Worm (Caenorhabditis elegans) whole organism, late embryonic: Measurements from ENCODE around the gene nsph-4.3.

Source experiments
- C38D4.7 ChIP-seq: fragments of 200-800 bp; sonication (Bioruptor generic); optimal IDR thresholded peaks from 2 replicates; lab custom pipeline; 2018; ENCODE audit warnings: mild to moderate bottlenecking, missing genetic modification characterization, moderate library complexity, missing compliant biosample characterization
- F13H6.1 ChIP-seq: sonication (generic microtip); optimal IDR thresholded peaks from 2 replicates; lab custom pipeline; 2016; ENCODE audit warnings: missing genetic modification characterization, missing compliant biosample characterization
- K02D7.2 ChIP-seq: sonication (generic microtip); optimal IDR thresholded peaks from 2 replicates; lab custom pipeline; 2017; ENCODE audit warnings: mild to moderate bottlenecking, missing genetic modification characterization, missing compliant biosample characterization
- T23F11.4 ChIP-seq: fragments of 200-800 bp; sonication (Bioruptor generic); optimal IDR thresholded peaks from 2 replicates; lab custom pipeline; 2018; ENCODE audit warnings: mild to moderate bottlenecking, missing genetic modification characterization, missing compliant biosample characterization
- ahr-1 ChIP-seq: sonication (generic microtip); optimal IDR thresholded peaks from 2 replicates; lab custom pipeline; 2016; ENCODE audit warnings: missing genetic modification characterization, missing compliant biosample characterization
- ama-1 ChIP-seq: fragments of 150-350 bp; optimal IDR thresholded peaks from 2 replicates; lab custom pipeline; 2014
- ceh-19 ChIP-seq: fragments of 200-800 bp; sonication (Bioruptor generic); optimal IDR thresholded peaks from 2 replicates; lab custom pipeline; 2018; ENCODE audit warnings: mild to moderate bottlenecking, missing genetic modification characterization, missing compliant biosample characterization
- ceh-2 ChIP-seq: sonication (generic microtip); optimal IDR thresholded peaks from 2 replicates; lab custom pipeline; 2016; ENCODE audit warnings: missing genotype, missing genetic modification characterization, missing compliant biosample characterization
- ceh-22 ChIP-seq: sonication (generic microtip); optimal IDR thresholded peaks from 2 replicates; lab custom pipeline; 2017; ENCODE audit warnings: missing biosample characterization, missing genetic modification characterization
- ceh-24 ChIP-seq: sonication (generic microtip); optimal IDR thresholded peaks from 2 replicates; lab custom pipeline; 2016; ENCODE audit warnings: mild to moderate bottlenecking, missing genetic modification characterization, missing compliant biosample characterization
- ceh-45 ChIP-seq: fragments of 200-800 bp; sonication (Bioruptor generic); IDR thresholded peaks from 2 replicates; pipeline ENCODE4 v1.3.6; 2022; ENCODE audit warnings: missing genetic modification reagents, missing genetic modification characterization, missing compliant biosample characterization
- ceh-48 ChIP-seq: sonication (generic microtip); optimal IDR thresholded peaks from 2 replicates; lab custom pipeline; 2016; ENCODE audit warnings: missing genetic modification characterization, inconsistent platforms, missing compliant biosample characterization
- ceh-6 ChIP-seq: fragments of 200-800 bp; sonication (Bioruptor generic); optimal IDR thresholded peaks from 2 replicates; lab custom pipeline; 2018; ENCODE audit warnings: mild to moderate bottlenecking, missing genetic modification characterization, missing compliant biosample characterization
- ceh-9 ChIP-seq: sonication (generic microtip); optimal IDR thresholded peaks from 2 replicates; lab custom pipeline; 2016; ENCODE audit warnings: mild to moderate bottlenecking, missing genetic modification characterization, inconsistent platforms, missing compliant biosample characterization
- che-1 ChIP-seq: sonication (generic microtip); optimal IDR thresholded peaks from 2 replicates; lab custom pipeline; 2016; ENCODE audit warnings: mild to moderate bottlenecking, missing genetic modification characterization, missing compliant biosample characterization
- dmd-4 ChIP-seq: sonication (generic microtip); optimal IDR thresholded peaks from 2 replicates; lab custom pipeline; 2016; ENCODE audit warnings: borderline replicate concordance, missing genetic modification characterization, missing compliant biosample characterization
- dve-1 ChIP-seq: sonication (generic microtip); optimal IDR thresholded peaks from 2 replicates; lab custom pipeline; 2017; ENCODE audit warnings: antibody characterized with exemption, mild to moderate bottlenecking, missing genetic modification characterization, missing compliant biosample characterization
- elt-4 ChIP-seq: sonication (generic microtip); optimal IDR thresholded peaks from 2 replicates; lab custom pipeline; 2016; ENCODE audit warnings: missing genetic modification characterization, missing compliant biosample characterization
- ets-4 ChIP-seq: sonication (generic microtip); optimal IDR thresholded peaks from 2 replicates; lab custom pipeline; 2016; ENCODE audit warnings: missing genetic modification characterization, missing compliant biosample characterization
- eyg-1 ChIP-seq: sonication (generic microtip); optimal IDR thresholded peaks from 2 replicates; lab custom pipeline; 2016; ENCODE audit warnings: missing genotype, missing genetic modification characterization, missing compliant biosample characterization
- fax-1 ChIP-seq: sonication (generic microtip); optimal IDR thresholded peaks from 2 replicates; lab custom pipeline; 2016; ENCODE audit warnings: missing genotype, missing genetic modification characterization, missing compliant biosample characterization
- fkh-10 ChIP-seq: fragments of 150-350 bp; optimal IDR thresholded peaks from 2 replicates; lab custom pipeline; 2014; ENCODE audit warnings: missing biosample characterization, missing genetic modification reagents, missing genetic modification characterization
- fkh-6 ChIP-seq: sonication (generic microtip); optimal IDR thresholded peaks from 2 replicates; lab custom pipeline; 2016; ENCODE audit warnings: missing genetic modification characterization, missing compliant biosample characterization
- gmeb-2 ChIP-seq: sonication (generic microtip); optimal IDR thresholded peaks from 2 replicates; lab custom pipeline; 2016; ENCODE audit warnings: missing genetic modification characterization, inconsistent platforms, missing compliant biosample characterization
- hlh-13 ChIP-seq: fragments of 200-800 bp; sonication (Bioruptor generic); optimal IDR thresholded peaks from 2 replicates; lab custom pipeline; 2018; ENCODE audit warnings: mild to moderate bottlenecking, missing genetic modification characterization, missing compliant biosample characterization
- hlh-15 ChIP-seq: sonication (generic microtip); optimal IDR thresholded peaks from 2 replicates; lab custom pipeline; 2016; ENCODE audit warnings: missing genetic modification characterization, missing compliant biosample characterization
- hlh-6 ChIP-seq: sonication (generic microtip); optimal IDR thresholded peaks from 2 replicates; lab custom pipeline; 2016; ENCODE audit warnings: missing genotype, missing genetic modification characterization, missing compliant biosample characterization
- hlh-8 ChIP-seq: sonication (generic microtip); optimal IDR thresholded peaks from 2 replicates; lab custom pipeline; 2016; ENCODE audit warnings: missing genotype, missing genetic modification characterization, missing compliant biosample characterization
- madf-2 ChIP-seq: sonication (generic microtip); optimal IDR thresholded peaks from 2 replicates; lab custom pipeline; 2017; ENCODE audit warnings: missing genetic modification characterization, missing compliant biosample characterization
- mec-3 ChIP-seq: sonication (generic microtip); optimal IDR thresholded peaks from 2 replicates; lab custom pipeline; 2016; ENCODE audit warnings: borderline replicate concordance, missing genetic modification characterization, missing compliant biosample characterization
- nfya-1 ChIP-seq: sonication (generic microtip); optimal IDR thresholded peaks from 2 replicates; lab custom pipeline; 2017; ENCODE audit warnings: missing genetic modification characterization, mild to moderate bottlenecking, missing compliant biosample characterization, antibody characterized with exemption, moderate library complexity
- nhr-232 ChIP-seq: sonication (generic microtip); optimal IDR thresholded peaks from 2 replicates; lab custom pipeline; 2016; ENCODE audit warnings: missing genetic modification characterization, missing compliant biosample characterization
- npax-4 ChIP-seq: sonication (generic microtip); optimal IDR thresholded peaks from 2 replicates; lab custom pipeline; 2016; ENCODE audit warnings: missing genetic modification characterization, missing compliant biosample characterization
- pag-3 ChIP-seq: sonication (generic microtip); optimal IDR thresholded peaks from 2 replicates; lab custom pipeline; 2016; ENCODE audit warnings: missing compliant biosample characterization, missing genetic modification characterization, borderline replicate concordance
- pat-9 ChIP-seq: fragments of 200-800 bp; sonication (Bioruptor generic); optimal IDR thresholded peaks from 2 replicates; lab custom pipeline; 2018; ENCODE audit warnings: mild to moderate bottlenecking, missing genetic modification characterization, moderate library complexity, missing compliant biosample characterization
- pax-1 ChIP-seq: fragments of 150-350 bp; optimal IDR thresholded peaks from 2 replicates; lab custom pipeline; 2014; ENCODE audit warnings: missing biosample characterization, missing genetic modification characterization
- pha-2 ChIP-seq: sonication (generic microtip); optimal IDR thresholded peaks from 2 replicates; lab custom pipeline; 2017; ENCODE audit warnings: mild to moderate bottlenecking, missing genetic modification characterization, missing compliant biosample characterization
- pqm-1 ChIP-seq: sonication (generic microtip); optimal IDR thresholded peaks from 2 replicates; lab custom pipeline; 2016; ENCODE audit warnings: missing genetic modification characterization, missing compliant biosample characterization
- pros-1 ChIP-seq: fragments of 150-350 bp; optimal IDR thresholded peaks from 2 replicates; lab custom pipeline; 2014; ENCODE audit warnings: missing biosample characterization, missing genetic modification reagents, missing genetic modification characterization
- rnt-1 ChIP-seq: sonication (generic microtip); optimal IDR thresholded peaks from 2 replicates; lab custom pipeline; 2016; ENCODE audit warnings: missing genetic modification characterization, missing compliant biosample characterization
- sdc-2 ChIP-seq: sonication (generic microtip); optimal IDR thresholded peaks from 2 replicates; lab custom pipeline; 2016; ENCODE audit warnings: missing genotype, missing genetic modification characterization, missing compliant biosample characterization
- sox-2 ChIP-seq: fragments of 200-800 bp; sonication (Bioruptor generic); IDR thresholded peaks from 2 replicates; pipeline ENCODE4 v1.3.6; 2022; ENCODE audit warnings: missing genetic modification reagents, missing genetic modification characterization, missing compliant biosample characterization
- syd-9 ChIP-seq: sonication (generic microtip); optimal IDR thresholded peaks from 2 replicates; lab custom pipeline; 2016; ENCODE audit warnings: mild to moderate bottlenecking, missing genetic modification characterization, moderate library complexity, missing compliant biosample characterization
- ttx-3 ChIP-seq: sonication (generic microtip); optimal IDR thresholded peaks from 2 replicates; lab custom pipeline; 2016; ENCODE audit warnings: missing genetic modification reagents, missing genetic modification characterization, missing compliant biosample characterization
- unc-86 ChIP-seq: sonication (generic microtip); optimal IDR thresholded peaks from 2 replicates; lab custom pipeline; 2016; ENCODE audit warnings: missing genetic modification characterization, missing compliant biosample characterization
- zip-5 ChIP-seq: sonication (generic microtip); optimal IDR thresholded peaks from 2 replicates; lab custom pipeline; 2016; ENCODE audit warnings: missing genetic modification characterization, missing compliant biosample characterization
- ztf-16 ChIP-seq: sonication (generic microtip); optimal IDR thresholded peaks from 2 replicates; lab custom pipeline; 2017; ENCODE audit warnings: missing genetic modification characterization, missing compliant biosample characterization

nsph-4.3 gene

DNA sequence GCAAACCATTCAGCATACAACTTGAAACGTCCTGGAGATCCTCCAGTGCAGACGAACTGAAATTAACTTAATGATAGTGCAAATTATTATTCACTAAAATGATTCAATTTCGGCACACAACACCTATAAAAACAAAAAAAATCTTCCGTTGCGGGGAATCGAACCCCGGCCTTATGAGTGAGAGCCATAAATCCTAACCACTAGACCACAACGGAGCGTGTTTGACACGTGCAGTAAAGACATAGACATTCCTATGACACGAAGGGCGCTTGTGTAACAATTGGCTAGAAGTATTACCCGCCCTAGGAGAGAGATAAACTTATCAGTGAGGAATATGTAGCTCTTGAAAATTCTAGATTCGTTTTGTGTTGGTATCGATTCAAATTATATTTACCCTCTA is 32.9 kb upstream of the nsph-4.3 start (continued):
- TF ChIP-seq nhr-232 (tag; lab: Kevin White, UChicago) (peak; percentile 5), sox-2 (GFP tag; lab: Robert Waterston, UW) (peak; percentile 43; the same call in 1 of the 2 replicates), ama-1 (no peak), dve-1 (tag; lab: Kevin White, UChicago) (no peak), ceh-24 (tag; lab: Kevin White, UChicago) (no peak), ceh-48 (tag; lab: Kevin White, UChicago) (peak; percentile 11), rnt-1 (tag; lab: Kevin White, UChicago) (peak; percentile 17), fkh-10 (GFP tag; lab: Kevin White, UChicago) (no peak), C38D4.7 (peak; percentile 36), hlh-15 (no peak), pros-1 (tag; lab: Kevin White, UChicago) (no peak), ceh-19 (peak; percentile 72), madf-2 (tag; lab: Kevin White, UChicago) (peak; percentile 49), ttx-3 (tag; lab: Kevin White, UChicago) (no peak), zip-5 (tag; lab: Kevin White, UChicago) (no peak), T23F11.4 (GFP tag; lab: Kevin White, UChicago) (peak; percentile 9), pax-1 (tag; lab: Kevin White, UChicago) (no peak), ceh-2 (tag; lab: Kevin White, UChicago) (no peak), mec-3 (no peak), sdc-2 (tag; lab: Kevin White, UChicago) (no peak), fax-1 (tag; lab: Kevin White, UChicago) (peak; percentile 1), ztf-16 (tag; lab: Kevin White, UChicago) (no peak), hlh-6 (tag; lab: Kevin White, UChicago) (peak; percentile 24), ceh-9 (tag; lab: Kevin White, UChicago) (no peak), pat-9 (tag; lab: Kevin White, UChicago) (peak; percentile 27), ceh-22 (tag; lab: Kevin White, UChicago) (no peak), ceh-6 (GFP tag; lab: Kevin White, UChicago) (peak; percentile 44), hlh-8 (tag; lab: Kevin White, UChicago) (no peak), npax-4 (tag; lab: Kevin White, UChicago) (no peak), fkh-6 (peak; percentile 58), pag-3 (no peak), ceh-45 (GFP tag; lab: Robert Waterston, UW) (no peak), K02D7.2 (tag; lab: Kevin White, UChicago) (no peak), gmeb-2 (tag; lab: Kevin White, UChicago) (peak; percentile 39), eyg-1 (tag; lab: Kevin White, UChicago) (no peak), ets-4 (tag; lab: Kevin White, UChicago) (no peak), dmd-4 (tag; lab: Kevin White, UChicago) (no peak), ahr-1 (tag; lab: Kevin White, UChicago) (peak; percentile 47), pqm-1 (tag; lab: Kevin White, UChicago) (no peak), elt-4 (tag; lab: Kevin White, UChicago) (no peak), che-1 (peak; percentile 17), syd-9 (tag; lab: Kevin White, UChicago) (no peak), nfya-1 (tag; lab: Kevin White, UChicago) (no peak), hlh-13 (no peak), unc-86 (tag; lab: Kevin White, UChicago) (no peak), pha-2 (tag; lab: Kevin White, UChicago) (no peak), F13H6.1 (tag; lab: Kevin White, UChicago) (no peak)
